Worm (Caenorhabditis elegans) whole organism, late embryonic: ENCODE results near the gene C10A4.6.
A peak's percentile ranks its signal among the peaks of the same experiment; 100 is the strongest.
"Not testable (repeated sequence)": the region's sequence is repeated elsewhere in the genome, so short reads cannot be mapped to it uniquely, and the experiment has no call there.

ENCODE experiments used
- C38D4.7 ChIP-seq: fragments of 200-800 bp; sonication (Bioruptor generic); optimal IDR thresholded peaks from 2 replicates; lab custom pipeline; 2018; ENCODE audit warnings: mild to moderate bottlenecking, missing genetic modification characterization, moderate library complexity, missing compliant biosample characterization
- F13H6.1 ChIP-seq: sonication (generic microtip); optimal IDR thresholded peaks from 2 replicates; lab custom pipeline; 2016; ENCODE audit warnings: missing genetic modification characterization, missing compliant biosample characterization
- K02D7.2 ChIP-seq: sonication (generic microtip); optimal IDR thresholded peaks from 2 replicates; lab custom pipeline; 2017; ENCODE audit warnings: mild to moderate bottlenecking, missing genetic modification characterization, missing compliant biosample characterization
- T23F11.4 ChIP-seq: fragments of 200-800 bp; sonication (Bioruptor generic); optimal IDR thresholded peaks from 2 replicates; lab custom pipeline; 2018; ENCODE audit warnings: mild to moderate bottlenecking, missing genetic modification characterization, missing compliant biosample characterization
- Y22D7AL.16 ChIP-seq: sonication (generic microtip); optimal IDR thresholded peaks from 2 replicates; lab custom pipeline; 2016; ENCODE audit warnings: missing genetic modification characterization, missing compliant biosample characterization
- ahr-1 ChIP-seq: sonication (generic microtip); optimal IDR thresholded peaks from 2 replicates; lab custom pipeline; 2016; ENCODE audit warnings: missing genetic modification characterization, missing compliant biosample characterization
- ceh-19 ChIP-seq: fragments of 200-800 bp; sonication (Bioruptor generic); optimal IDR thresholded peaks from 2 replicates; lab custom pipeline; 2018; ENCODE audit warnings: mild to moderate bottlenecking, missing genetic modification characterization, missing compliant biosample characterization
- ceh-2 ChIP-seq: sonication (generic microtip); optimal IDR thresholded peaks from 2 replicates; lab custom pipeline; 2016; ENCODE audit warnings: missing genotype, missing genetic modification characterization, missing compliant biosample characterization
- ceh-22 ChIP-seq: sonication (generic microtip); optimal IDR thresholded peaks from 2 replicates; lab custom pipeline; 2017; ENCODE audit warnings: missing biosample characterization, missing genetic modification characterization
- ceh-48 ChIP-seq: sonication (generic microtip); optimal IDR thresholded peaks from 2 replicates; lab custom pipeline; 2016; ENCODE audit warnings: missing genetic modification characterization, inconsistent platforms, missing compliant biosample characterization
- dve-1 ChIP-seq: sonication (generic microtip); optimal IDR thresholded peaks from 2 replicates; lab custom pipeline; 2017; ENCODE audit warnings: antibody characterized with exemption, mild to moderate bottlenecking, missing genetic modification characterization, missing compliant biosample characterization
- elt-2 ChIP-seq: sonication (generic microtip); optimal IDR thresholded peaks from 2 replicates; lab custom pipeline; 2016; ENCODE audit warnings: missing genetic modification reagents, missing genetic modification characterization, missing compliant biosample characterization
- elt-4 ChIP-seq: sonication (generic microtip); optimal IDR thresholded peaks from 2 replicates; lab custom pipeline; 2016; ENCODE audit warnings: missing genetic modification characterization, missing compliant biosample characterization
- ets-4 ChIP-seq: sonication (generic microtip); optimal IDR thresholded peaks from 2 replicates; lab custom pipeline; 2016; ENCODE audit warnings: missing genetic modification characterization, missing compliant biosample characterization
- fkh-6 ChIP-seq: sonication (generic microtip); optimal IDR thresholded peaks from 2 replicates; lab custom pipeline; 2016; ENCODE audit warnings: missing genetic modification characterization, missing compliant biosample characterization
- gmeb-2 ChIP-seq: sonication (generic microtip); optimal IDR thresholded peaks from 2 replicates; lab custom pipeline; 2016; ENCODE audit warnings: missing genetic modification characterization, inconsistent platforms, missing compliant biosample characterization
- hlh-13 ChIP-seq: fragments of 200-800 bp; sonication (Bioruptor generic); optimal IDR thresholded peaks from 2 replicates; lab custom pipeline; 2018; ENCODE audit warnings: mild to moderate bottlenecking, missing genetic modification characterization, missing compliant biosample characterization
- hlh-30 ChIP-seq: sonication (generic microtip); optimal IDR thresholded peaks from 2 replicates; lab custom pipeline; 2017; ENCODE audit warnings: antibody characterized with exemption, missing genetic modification characterization, missing compliant biosample characterization; ENCODE audit not compliant: insufficient read depth
- madf-2 ChIP-seq: sonication (generic microtip); optimal IDR thresholded peaks from 2 replicates; lab custom pipeline; 2017; ENCODE audit warnings: missing genetic modification characterization, missing compliant biosample characterization
- mec-3 ChIP-seq: sonication (generic microtip); optimal IDR thresholded peaks from 2 replicates; lab custom pipeline; 2016; ENCODE audit warnings: borderline replicate concordance, missing genetic modification characterization, missing compliant biosample characterization
- nfya-1 ChIP-seq: sonication (generic microtip); optimal IDR thresholded peaks from 2 replicates; lab custom pipeline; 2017; ENCODE audit warnings: missing genetic modification characterization, mild to moderate bottlenecking, missing compliant biosample characterization, antibody characterized with exemption, moderate library complexity
- npax-4 ChIP-seq: sonication (generic microtip); optimal IDR thresholded peaks from 2 replicates; lab custom pipeline; 2016; ENCODE audit warnings: missing genetic modification characterization, missing compliant biosample characterization
- pag-3 ChIP-seq: sonication (generic microtip); optimal IDR thresholded peaks from 2 replicates; lab custom pipeline; 2016; ENCODE audit warnings: missing compliant biosample characterization, missing genetic modification characterization, borderline replicate concordance
- pax-1 ChIP-seq: fragments of 150-350 bp; optimal IDR thresholded peaks from 2 replicates; lab custom pipeline; 2014; ENCODE audit warnings: missing biosample characterization, missing genetic modification characterization
- pha-2 ChIP-seq: sonication (generic microtip); optimal IDR thresholded peaks from 2 replicates; lab custom pipeline; 2017; ENCODE audit warnings: mild to moderate bottlenecking, missing genetic modification characterization, missing compliant biosample characterization
- pha-4 ChIP-seq: fragments of 150-350 bp; optimal IDR thresholded peaks from 2 replicates; lab custom pipeline; 2018; ENCODE audit warnings: missing biosample characterization, missing genetic modification reagents, missing genetic modification characterization
- pqm-1 ChIP-seq: sonication (generic microtip); optimal IDR thresholded peaks from 2 replicates; lab custom pipeline; 2016; ENCODE audit warnings: missing genetic modification characterization, missing compliant biosample characterization
- sdc-2 ChIP-seq: sonication (generic microtip); optimal IDR thresholded peaks from 2 replicates; lab custom pipeline; 2016; ENCODE audit warnings: missing genotype, missing genetic modification characterization, missing compliant biosample characterization
- tbx-2 ChIP-seq: sonication (generic microtip); optimal IDR thresholded peaks from 2 replicates; lab custom pipeline; 2016; ENCODE audit warnings: missing genetic modification characterization, missing compliant biosample characterization
- unc-3 ChIP-seq, 2 experiments: fragments of 200-800 bp in 1 of 2; sonication (Bioruptor generic) in 1 of 2; sonication (generic microtip) in 1 of 2; conservative IDR thresholded peaks in 1 of 2; optimal IDR thresholded peaks in 1 of 2; 2 replicates each; pipeline versions ENCODE4 v1.3.6 to Lab custom; 2016 to 2022; ENCODE audit warnings: missing compliant biosample characterization in 2 of 2, missing genetic modification characterization in 2 of 2, missing genetic modification reagents in 1 of 2
- unc-86 ChIP-seq: sonication (generic microtip); optimal IDR thresholded peaks from 2 replicates; lab custom pipeline; 2016; ENCODE audit warnings: missing genetic modification characterization, missing compliant biosample characterization

C10A4.6 gene

DNA sequence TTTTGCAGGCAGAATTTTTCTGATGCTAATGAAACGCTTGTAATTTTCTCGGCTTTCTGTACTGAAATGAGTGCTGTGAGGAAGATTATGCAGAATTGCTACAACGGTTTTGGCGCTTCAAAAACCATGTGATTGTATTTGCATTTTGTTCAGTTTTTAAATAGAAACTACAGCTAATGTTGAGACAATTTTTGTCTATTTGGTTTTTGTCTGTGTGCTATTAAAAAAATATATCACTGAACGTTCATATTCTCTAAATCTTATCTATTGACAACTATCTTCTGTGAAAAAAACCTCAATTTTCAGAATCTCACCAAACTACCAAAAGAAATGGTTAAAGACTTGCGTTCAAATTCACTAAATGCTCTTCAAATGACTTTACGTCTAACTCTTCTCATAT is at the start of gene C10A4.6:
Gene C10A4.6, plus strand, starts transcription at position 301 of the 400 bp plus-strand sequence.
- TF ChIP-seq C38D4.7 (GFP tag; lab: Kevin White, UChicago) = no peak
- TF ChIP-seq Y22D7AL.16 (tag; lab: Kevin White, UChicago) = no peak

ce11 chrX:7340915-7341559 is 49.3 kb upstream of the C10A4.6 start, which contains the start of gene C07D8.6:
Gene C07D8.6, plus strand, starts transcription at chrX:7341509.
- TF ChIP-seq pax-1 (no peak), elt-2 (peak; percentile 64), unc-3 (GFP tag; conservative IDR thresholded peaks at IDR 0.05; lab: Robert Waterston, UW) (no peak), unc-3 (tag; optimal IDR thresholded peaks at IDR 0.05; lab: Kevin White, UChicago) (no peak), ets-4 (no peak), dve-1 (tag; lab: Kevin White, UChicago) (peak; percentile 4), pha-2 (no peak), nfya-1 (tag; lab: Kevin White, UChicago) (peak; percentile 21), F13H6.1 (tag; lab: Kevin White, UChicago) (no peak), pqm-1 (tag; lab: Kevin White, UChicago) (no peak), sdc-2 (tag; lab: Kevin White, UChicago) (no peak), ceh-19 (GFP tag; lab: Kevin White, UChicago) (no peak)

DNA sequence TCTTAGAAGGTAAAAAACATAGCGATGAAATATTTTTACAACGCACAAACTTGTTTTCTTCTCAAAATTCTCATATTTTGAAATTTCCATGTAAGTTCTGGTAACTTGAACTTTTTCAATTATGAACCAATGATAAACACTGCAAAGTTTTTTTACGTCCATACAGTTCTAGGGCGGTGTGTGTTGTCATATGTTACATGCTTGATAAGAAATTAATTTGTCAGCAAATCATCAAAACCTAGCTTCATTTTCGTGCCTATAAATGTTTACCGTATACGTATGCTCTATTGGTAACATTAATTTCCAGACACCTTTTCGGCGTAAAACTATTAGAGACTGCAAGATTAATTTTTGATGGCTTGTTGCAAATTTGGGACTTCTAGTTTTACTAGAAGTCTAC is 47.2 kb upstream of the C10A4.6 start:
- no peak for TF ChIP-seq hlh-13 (GFP tag; lab: Kevin White, UChicago)
- no peak for TF ChIP-seq C38D4.7 (GFP tag; lab: Kevin White, UChicago)
- TF ChIP-seq fkh-6 (tag; lab: Kevin White, UChicago) = no peak
- TF ChIP-seq npax-4 (tag; lab: Kevin White, UChicago) = no peak
- no peak for TF ChIP-seq ceh-2 (tag; lab: Kevin White, UChicago)
- TF ChIP-seq mec-3 (tag; lab: Kevin White, UChicago) = no peak
- TF ChIP-seq gmeb-2 = no peak
- TF ChIP-seq K02D7.2 (tag; lab: Kevin White, UChicago) = no peak
- TF ChIP-seq pax-1 = no peak
- TF ChIP-seq ceh-22 (tag; lab: Kevin White, UChicago) = no peak
- TF ChIP-seq pha-4 = no peak
- TF ChIP-seq ceh-48 (tag; lab: Kevin White, UChicago) = no peak
- TF ChIP-seq ahr-1 (tag; lab: Kevin White, UChicago) = no peak
- TF ChIP-seq tbx-2 = no peak
- no peak for TF ChIP-seq pag-3 (tag; lab: Kevin White, UChicago)
- no peak for TF ChIP-seq elt-4 (tag; lab: Kevin White, UChicago)

- no peak for TF ChIP-seq T23F11.4
- TF ChIP-seq hlh-30 (tag; lab: Kevin White, UChicago) = no peak
- TF ChIP-seq F13H6.1 (tag; lab: Kevin White, UChicago) = no peak
- TF ChIP-seq madf-2 (tag; lab: Kevin White, UChicago) = no peak
- TF ChIP-seq unc-86 (tag; lab: Kevin White, UChicago) = no peak
- TF ChIP-seq ets-4 = no peak
- TF ChIP-seq, all 69 proteins: peak for 0
Observed at ce11 chrX:7343747-7344146, 46.6 kb upstream of the C10A4.6 start, which contains the start of gene C07D8.5. Gene C07D8.5, plus strand, starts transcription at chrX:7344047.

ce11 chrX:7365267-7365666 is 25.1 kb upstream of the C10A4.6 start, which contains the start of gene C56G3.2:
Gene C56G3.2, plus strand, starts transcription at chrX:7365567.
- TF ChIP-seq pqm-1 (tag; lab: Kevin White, UChicago); pha-4; pag-3 (tag; lab: Kevin White, UChicago): not testable (repeated sequence)
